Worm (Caenorhabditis elegans) whole organism, L1 larva: ENCODE results near the gene K04C2.7.

Experiments used
- dpl-1 ChIP-seq, 3 experiments: fragments of 150-350 bp in 2 of 3; sonication (generic microtip) in 1 of 3; optimal IDR thresholded peaks; 2 replicates each; lab custom pipeline; 2014 to 2017; ENCODE audit warnings: missing biosample characterization in 3 of 3, missing genetic modification characterization in 3 of 3, missing genetic modification reagents in 3 of 3
- mdl-1 ChIP-seq, 2 experiments: fragments of 150-350 bp; optimal IDR thresholded peaks; 2 replicates each; lab custom pipeline; 2014 to 2017; ENCODE audit warnings: missing biosample characterization in 2 of 2, missing genetic modification characterization in 2 of 2, inconsistent platforms in 1 of 2
- mep-1 ChIP-seq: fragments of 150-350 bp; optimal IDR thresholded peaks from 2 replicates; lab custom pipeline; 2014; ENCODE audit warnings: missing biosample characterization, missing genetic modification characterization
- nhr-11 ChIP-seq: fragments of 150-350 bp; optimal IDR thresholded peaks from 2 replicates; lab custom pipeline; 2014; ENCODE audit warnings: missing biosample characterization, missing genetic modification characterization
- pqm-1 ChIP-seq: sonication (generic microtip); optimal IDR thresholded peaks from 3 replicates; lab custom pipeline; 2017; ENCODE audit warnings: missing biosample characterization, missing genetic modification characterization
- unc-62 ChIP-seq: fragments of 150-350 bp; optimal IDR thresholded peaks from 2 replicates; lab custom pipeline; 2014; ENCODE audit warnings: missing biosample characterization, missing genetic modification reagents, missing genetic modification characterization

ce11 chrIII:6839091-6839490, 41.8 kb upstream of the K04C2.7 start:
- TF ChIP-seq mep-1 (tag; lab: Kevin White, UChicago) (no peak), mdl-1 (tag; optimal IDR thresholded peaks at IDR 0.05; lab: Kevin White, UChicago) (no peak), pqm-1 (tag; lab: Kevin White, UChicago) (no peak), unc-62 (GFP tag; lab: Kevin White, UChicago) (no peak), dpl-1 (GFP tag; optimal IDR thresholded peaks at IDR 0.05; lab: Kevin White, UChicago) (no peak), nhr-11 (tag; lab: Kevin White, UChicago) (no peak)
